Worm (Caenorhabditis elegans): Measurements from ENCODE around the gene emb-8.

- no peak for TF ChIP-seq ama-1 (optimal IDR thresholded peaks at IDR 0.05)
- TF ChIP-seq flt-1 (GFP tag; IDR thresholded peaks at IDR 0.05): no peak
- no peak for TF ChIP-seq ceh-36 (tag; optimal IDR thresholded peaks at IDR 0.05)
- no peak for TF ChIP-seq B0310.2 (tag; optimal IDR thresholded peaks at IDR 0.05)
- TF ChIP-seq ceh-13 (GFP tag; optimal IDR thresholded peaks at IDR 0.05): no peak
- no peak for TF ChIP-seq tra-4 (tag; optimal IDR thresholded peaks at IDR 0.05)
- no peak for TF ChIP-seq tbx-11 (GFP tag; IDR thresholded peaks at IDR 0.05)
- TF ChIP-seq aly-1 (tag; optimal IDR thresholded peaks at IDR 0.05): no peak
- TF ChIP-seq F13C5.2 (tag; optimal IDR thresholded peaks at IDR 0.05): no peak
- no peak for TF ChIP-seq sea-1 (GFP tag; conservative IDR thresholded peaks at IDR 0.05)
Measured at ce11 chrIII:5147445-5147844, 52.0 kb downstream of the emb-8 start.

All from whole organism, early embryonic.